Fruit fly (Drosophila melanogaster): ENCODE data around the gene CG15742.

The CG15742 gene

DNA sequence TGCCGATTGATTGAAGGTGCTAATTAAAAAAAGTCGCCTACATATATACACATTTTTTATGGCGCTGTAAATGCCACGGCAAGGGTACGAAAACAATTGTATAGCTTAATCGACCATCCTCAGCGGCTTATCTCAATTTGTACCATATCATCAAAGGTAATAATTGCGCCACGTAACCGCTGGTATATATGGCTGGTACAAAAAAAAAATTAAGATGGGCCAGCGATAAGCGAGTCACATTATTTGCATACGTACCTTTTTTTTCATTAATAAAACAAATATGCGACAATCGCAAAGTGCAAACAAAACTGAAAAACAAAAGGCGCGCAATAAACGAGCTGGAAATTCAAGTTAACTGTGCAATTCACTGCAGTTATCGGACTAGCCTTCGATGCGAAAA lies 3.9 kb downstream of the CG15742 start:
- TF ChIP-seq OdsH (GFP tag; optimal IDR thresholded peaks at IDR 0.05), result peak; percentile 55
- TF ChIP-seq ey (GFP tag; optimal IDR thresholded peaks at IDR 0.05), result peak; percentile 7
- no peak for TF ChIP-seq HLH106 (tag; optimal IDR thresholded peaks at IDR 0.05)
- TF ChIP-seq brk (GFP tag; optimal IDR thresholded peaks at IDR 0.05), result peak; percentile 35
- no peak for TF ChIP-seq dsf (GFP tag; optimal IDR thresholded peaks at IDR 0.05; ENCODE audit: borderline replicate concordance)
- no peak for TF ChIP-seq N (GFP tag; optimal IDR thresholded peaks at IDR 0.05)
- TF ChIP-seq lola (GFP tag; optimal IDR thresholded peaks at IDR 0.05), result no peak
- peak; percentile 54 for TF ChIP-seq sage (GFP tag; optimal IDR thresholded peaks at IDR 0.05)
- TF ChIP-seq CrebA (GFP tag; optimal IDR thresholded peaks at IDR 0.05; ENCODE audit: borderline replicate concordance), result peak; percentile 59
- TF ChIP-seq Hr83 (GFP tag; optimal IDR thresholded peaks at IDR 0.05; ENCODE audit: poor library complexity, severe bottlenecking), result peak; percentile 61
- TF ChIP-seq foxo (GFP tag; optimal IDR thresholded peaks at IDR 0.05), result peak in 1 of 2 experiments; percentile 33
- TF ChIP-seq fru (GFP tag; optimal IDR thresholded peaks at IDR 0.05), result peak; percentile 49
- TF ChIP-seq Vsx2 (GFP tag; optimal IDR thresholded peaks at IDR 0.05; ENCODE audit: partially characterized antibody), result no peak
- TF ChIP-seq br (GFP tag; optimal IDR thresholded peaks at IDR 0.05), result no peak
- no peak for TF ChIP-seq Mio (GFP tag; optimal IDR thresholded peaks at IDR 0.05)
- TF ChIP-seq h (GFP tag; optimal IDR thresholded peaks at IDR 0.05), result peak; percentile 74
- no peak for TF ChIP-seq pan (optimal IDR thresholded peaks at IDR 0.05)
- TF ChIP-seq Jra (GFP tag; optimal IDR thresholded peaks at IDR 0.05), result peak; percentile 3
- no peak for TF ChIP-seq dl (GFP tag; optimal IDR thresholded peaks at IDR 0.05; ENCODE audit: insufficient read depth in 1 of 2, partially characterized antibody in 2 of 2)
- TF ChIP-seq rgr (GFP tag; optimal IDR thresholded peaks at IDR 0.05), result peak; percentile 72
- TF ChIP-seq tai (GFP tag; optimal IDR thresholded peaks at IDR 0.05), result peak; percentile 2
- TF ChIP-seq psq (GFP tag; optimal IDR thresholded peaks at IDR 0.05), result peak; percentile 7
- peak; percentile 8 for TF ChIP-seq CG9705 (GFP tag; optimal IDR thresholded peaks at IDR 0.05)
- TF ChIP-seq CG32264 (GFP tag; optimal IDR thresholded peaks at IDR 0.05), result peak; percentile 35
- no peak for TF ChIP-seq Rel (GFP tag; optimal IDR thresholded peaks at IDR 0.05)
- TF ChIP-seq Rel (tag; optimal IDR thresholded peaks at IDR 0.05), result peak; percentile 6
- TF ChIP-seq Sp1 (GFP tag; optimal IDR thresholded peaks at IDR 0.05), result peak; percentile 63
- peak; percentile 50 for TF ChIP-seq Hnf4 (GFP tag; optimal IDR thresholded peaks at IDR 0.05)

dm6 chrX:13253062-13253724 lies 5.1 kb downstream of the CG15742 start:
- TF ChIP-seq woc (GFP tag; optimal IDR thresholded peaks at IDR 0.05) (no peak), GATAd (GFP tag; optimal IDR thresholded peaks at IDR 0.05) (no peak), sv (GFP tag; optimal IDR thresholded peaks at IDR 0.05) (peak; percentile 33), usp (GFP tag; optimal IDR thresholded peaks at IDR 0.05) (no peak)

DNA sequence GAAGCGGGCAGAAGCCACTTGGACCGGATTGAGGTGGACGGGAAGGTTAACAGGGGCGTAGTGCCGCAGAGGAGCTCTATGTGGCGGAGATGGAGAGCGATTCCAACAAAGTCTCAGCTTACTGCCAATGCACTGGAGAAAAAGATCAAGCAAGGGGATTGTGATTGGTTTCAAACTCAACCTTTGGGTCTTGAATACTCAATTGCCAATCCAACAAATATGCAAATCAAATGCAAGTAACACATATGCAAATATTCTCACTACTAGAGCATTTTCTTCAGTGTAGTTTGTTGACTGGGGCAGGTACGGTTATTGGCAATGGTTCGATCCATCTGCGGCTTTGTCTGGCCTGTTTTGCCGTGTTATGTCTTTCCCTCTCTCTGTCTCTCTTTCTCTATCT lies 7.0 kb downstream of the CG15742 start:
- TF ChIP-seq fru (GFP tag; optimal IDR thresholded peaks at IDR 0.05) (peak; percentile 98), dmrt93B (GFP tag; optimal IDR thresholded peaks at IDR 0.05) (peak; percentile 89), Jra (GFP tag; optimal IDR thresholded peaks at IDR 0.05) (peak; percentile 83), Vsx2 (GFP tag; optimal IDR thresholded peaks at IDR 0.05; ENCODE audit: partially characterized antibody) (peak; percentile 1), pan (optimal IDR thresholded peaks at IDR 0.05) (no peak), woc (GFP tag; optimal IDR thresholded peaks at IDR 0.05) (peak; percentile 96), Myc (optimal IDR thresholded peaks at IDR 0.05) (no peak), N (GFP tag; optimal IDR thresholded peaks at IDR 0.05) (no peak), CG32264 (GFP tag; optimal IDR thresholded peaks at IDR 0.05) (peak; percentile 77), br (GFP tag; optimal IDR thresholded peaks at IDR 0.05) (peak; percentile 95), GATAd (GFP tag; optimal IDR thresholded peaks at IDR 0.05) (peak; percentile 25), Dfd (GFP tag; optimal IDR thresholded peaks at IDR 0.05) (no peak), brk (GFP tag; optimal IDR thresholded peaks at IDR 0.05) (peak; percentile 83), Rel (GFP tag; optimal IDR thresholded peaks at IDR 0.05) (peak; percentile 83), Rel (tag; optimal IDR thresholded peaks at IDR 0.05) (peak; percentile 60), jim (GFP tag; optimal IDR thresholded peaks at IDR 0.05) (no peak), foxo (GFP tag; optimal IDR thresholded peaks at IDR 0.05) (peak; percentile 74 to 97), dsf (GFP tag; optimal IDR thresholded peaks at IDR 0.05; ENCODE audit: borderline replicate concordance) (peak; percentile 11), tai (GFP tag; optimal IDR thresholded peaks at IDR 0.05) (peak; percentile 87), CrebA (GFP tag; optimal IDR thresholded peaks at IDR 0.05; ENCODE audit: borderline replicate concordance) (peak; percentile 79), psq (GFP tag; optimal IDR thresholded peaks at IDR 0.05) (peak; percentile 93), Hr83 (GFP tag; optimal IDR thresholded peaks at IDR 0.05; ENCODE audit: poor library complexity, severe bottlenecking) (peak; percentile 37), Sp1 (GFP tag; optimal IDR thresholded peaks at IDR 0.05) (peak; percentile 93), rgr (GFP tag; optimal IDR thresholded peaks at IDR 0.05) (peak; percentile 93), Hr78 (GFP tag; optimal IDR thresholded peaks at IDR 0.05) (no peak), sage (GFP tag; optimal IDR thresholded peaks at IDR 0.05) (peak; percentile 74), sv (GFP tag; optimal IDR thresholded peaks at IDR 0.05) (peak; percentile 77), ey (GFP tag; optimal IDR thresholded peaks at IDR 0.05) (peak; percentile 97), Hnf4 (GFP tag; optimal IDR thresholded peaks at IDR 0.05) (peak; percentile 96), h (GFP tag; optimal IDR thresholded peaks at IDR 0.05) (peak; percentile 97), Mio (GFP tag; optimal IDR thresholded peaks at IDR 0.05) (peak; percentile 16), CG9705 (GFP tag; optimal IDR thresholded peaks at IDR 0.05) (peak; percentile 90), Dif (GFP tag; optimal IDR thresholded peaks at IDR 0.05; ENCODE audit: partially characterized antibody) (no peak), OdsH (GFP tag; optimal IDR thresholded peaks at IDR 0.05) (peak; percentile 92), dl (GFP tag; optimal IDR thresholded peaks at IDR 0.05; ENCODE audit: insufficient read depth in 1 of 2, partially characterized antibody in 2 of 2) (peak in 1 of 2 experiments; percentile 33), HLH106 (tag; optimal IDR thresholded peaks at IDR 0.05) (peak; percentile 94), usp (GFP tag; optimal IDR thresholded peaks at IDR 0.05) (no peak)
